Fruit fly (Drosophila melanogaster) whole organism, prepupa: ENCODE measurements around the gene cher.

Experiments
- Blimp-1 ChIP-seq: fragments of 200-800 bp; sonication (Bioruptor generic); optimal IDR thresholded peaks from 3 replicates; lab custom pipeline; 2017; ENCODE audit warnings: missing biosample characterization, missing genetic modification characterization, mild to moderate bottlenecking, moderate library complexity, missing genetic modification reagents
- CG10631 ChIP-seq: fragments of 200-800 bp; sonication (Bioruptor generic); optimal IDR thresholded peaks from 2 replicates; lab custom pipeline; 2016; ENCODE audit warnings: missing biosample characterization, missing genetic modification characterization
- CG10669 ChIP-seq: fragments of 200-800 bp; sonication (Bioruptor generic); optimal IDR thresholded peaks from 3 replicates; lab custom pipeline; 2018; ENCODE audit warnings: missing biosample characterization, mild to moderate bottlenecking, missing genetic modification characterization, moderate library complexity
- CG11762 ChIP-seq: fragments of 200-800 bp; sonication (Bioruptor generic); optimal IDR thresholded peaks from 3 replicates; lab custom pipeline; 2016; ENCODE audit warnings: missing biosample characterization, missing genetic modification characterization; ENCODE audit not compliant: insufficient read depth
- CG11902 ChIP-seq: fragments of 200-800 bp; sonication (Bioruptor generic); optimal IDR thresholded peaks from 3 replicates; lab custom pipeline; 2016; ENCODE audit warnings: missing biosample characterization, missing genetic modification characterization
- CG15336 ChIP-seq: fragments of 200-800 bp; sonication (Bioruptor generic); IDR thresholded peaks from 2 replicates; pipeline ENCODE4 v1.3.6; 2022; ENCODE audit warnings: missing biosample characterization, missing genetic modification characterization
- CG1621 ChIP-seq: fragments of 200-800 bp; sonication (Bioruptor generic); optimal IDR thresholded peaks from 3 replicates; lab custom pipeline; 2018; ENCODE audit warnings: missing biosample characterization, mild to moderate bottlenecking, missing genetic modification characterization
- CG16779 ChIP-seq: fragments of 200-800 bp; sonication (Bioruptor generic); optimal IDR thresholded peaks from 3 replicates; lab custom pipeline; 2017; ENCODE audit warnings: missing biosample characterization, mild to moderate bottlenecking, missing genetic modification characterization
- CG3032 ChIP-seq: fragments of 200-800 bp; optimal IDR thresholded peaks from 2 replicates; lab custom pipeline; 2019; ENCODE audit warnings: missing biosample characterization, mild to moderate bottlenecking, missing genetic modification characterization, moderate library complexity
- CG31627 ChIP-seq: fragments of 200-800 bp; sonication (Bioruptor generic); optimal IDR thresholded peaks from 3 replicates; lab custom pipeline; 2016; ENCODE audit warnings: missing biosample characterization, missing genetic modification characterization
- CG32006 ChIP-seq: fragments of 200-800 bp; sonication (Bioruptor generic); optimal IDR thresholded peaks from 3 replicates; lab custom pipeline; 2017; ENCODE audit warnings: missing biosample characterization, mild to moderate bottlenecking, missing genetic modification characterization
- CG34406 ChIP-seq: fragments of 200-800 bp; sonication (Bioruptor generic); optimal IDR thresholded peaks from 3 replicates; lab custom pipeline; 2016; ENCODE audit warnings: missing biosample characterization, missing genetic modification characterization
- CG3919 ChIP-seq: fragments of 200-800 bp; sonication (Bioruptor generic); optimal IDR thresholded peaks from 3 replicates; lab custom pipeline; 2016; ENCODE audit warnings: missing biosample characterization, missing genetic modification characterization
- CG6163 ChIP-seq: fragments of 200-800 bp; sonication (Bioruptor generic); IDR thresholded peaks from 3 replicates; pipeline ENCODE4 v1.3.6; 2022; ENCODE audit warnings: missing biosample characterization, missing genetic modification characterization
- CG6276 ChIP-seq: fragments of 200-800 bp; sonication (Bioruptor generic); optimal IDR thresholded peaks from 2 replicates; lab custom pipeline; 2017; ENCODE audit warnings: missing biosample characterization, mild to moderate bottlenecking, missing genetic modification characterization
- CG6792 ChIP-seq: fragments of 200-800 bp; sonication (Bioruptor generic); optimal IDR thresholded peaks from 3 replicates; lab custom pipeline; 2016; ENCODE audit warnings: missing biosample characterization, missing genetic modification characterization
- CG7368 ChIP-seq: fragments of 200-800 bp; sonication (Bioruptor generic); optimal IDR thresholded peaks from 3 replicates; lab custom pipeline; 2016; ENCODE audit warnings: missing biosample characterization, missing genetic modification characterization
- CG8119 ChIP-seq: fragments of 200-800 bp; sonication (Bioruptor generic); IDR thresholded peaks from 3 replicates; pipeline ENCODE4 v1.3.6; 2022; ENCODE audit warnings: missing biosample characterization, missing genetic modification characterization
- CG8319 ChIP-seq: fragments of 200-800 bp; sonication (Bioruptor generic); optimal IDR thresholded peaks from 3 replicates; lab custom pipeline; 2016; ENCODE audit warnings: missing biosample characterization, missing genetic modification characterization
- CG8632 ChIP-seq: fragments of 200-800 bp; sonication (Bioruptor generic); optimal IDR thresholded peaks from 3 replicates; lab custom pipeline; 2016; ENCODE audit warnings: missing biosample characterization, missing genetic modification characterization
- Eip75B ChIP-seq: fragments of 200-800 bp; sonication (Bioruptor generic); optimal IDR thresholded peaks from 3 replicates; lab custom pipeline; 2016; ENCODE audit warnings: missing biosample characterization, missing genetic modification characterization
- Eip78C ChIP-seq: fragments of 200-800 bp; sonication (Bioruptor generic); peaks from one replicate; lab custom pipeline; 2016; ENCODE audit warnings: missing biosample characterization, missing genetic modification characterization
- Ets96B ChIP-seq: fragments of 200-800 bp; optimal IDR thresholded peaks from 2 replicates; lab custom pipeline; 2019; ENCODE audit warnings: missing biosample characterization, mild to moderate bottlenecking, missing genetic modification characterization, moderate library complexity
- Hr39 ChIP-seq: fragments of 200-800 bp; sonication (Bioruptor generic); optimal IDR thresholded peaks from 2 replicates; lab custom pipeline; 2016; ENCODE audit warnings: missing biosample characterization, missing genetic modification characterization
- Hr4 ChIP-seq: fragments of 200-800 bp; sonication (Bioruptor generic); optimal IDR thresholded peaks from 3 replicates; lab custom pipeline; 2016; ENCODE audit warnings: missing biosample characterization, missing genetic modification characterization
- OdsH ChIP-seq: fragments of 200-800 bp; sonication (Bioruptor generic); optimal IDR thresholded peaks from 3 replicates; lab custom pipeline; 2016; ENCODE audit warnings: missing biosample characterization, missing genetic modification characterization
- Smox ChIP-seq: fragments of 200-800 bp; sonication (Bioruptor generic); optimal IDR thresholded peaks from 3 replicates; lab custom pipeline; 2016; ENCODE audit warnings: missing biosample characterization, missing genetic modification characterization
- Sox14 ChIP-seq: fragments of 200-800 bp; sonication (Bioruptor generic); optimal IDR thresholded peaks from 3 replicates; lab custom pipeline; 2016; ENCODE audit warnings: missing biosample characterization, missing genetic modification characterization
- Sox15 ChIP-seq: fragments of 200-800 bp; sonication (Bioruptor generic); optimal IDR thresholded peaks from 3 replicates; lab custom pipeline; 2016; ENCODE audit warnings: missing biosample characterization, missing genetic modification characterization
- acj6 ChIP-seq: fragments of 200-800 bp; sonication (Bioruptor generic); optimal IDR thresholded peaks from 3 replicates; lab custom pipeline; 2016; ENCODE audit warnings: missing biosample characterization, missing genetic modification characterization
- cyc ChIP-seq: fragments of 200-800 bp; sonication (Bioruptor generic); optimal IDR thresholded peaks from 3 replicates; lab custom pipeline; 2016; ENCODE audit warnings: missing biosample characterization, missing genetic modification characterization
- dac ChIP-seq: fragments of 200-800 bp; sonication (Bioruptor generic); optimal IDR thresholded peaks from 2 replicates; lab custom pipeline; 2017; ENCODE audit warnings: missing biosample characterization, mild to moderate bottlenecking, missing genetic modification characterization
- dsx ChIP-seq: fragments of 200-800 bp; optimal IDR thresholded peaks from 3 replicates; lab custom pipeline; 2019; ENCODE audit warnings: missing biosample characterization, mild to moderate bottlenecking, missing genetic modification characterization, moderate library complexity; ENCODE audit not compliant: poor library complexity, severe bottlenecking
- esn ChIP-seq: fragments of 200-800 bp; sonication (Bioruptor generic); optimal IDR thresholded peaks from 2 replicates; lab custom pipeline; 2016; ENCODE audit warnings: missing biosample characterization, mild to moderate bottlenecking, missing genetic modification characterization, moderate library complexity
- fd59A ChIP-seq: fragments of 200-800 bp; sonication (Bioruptor generic); optimal IDR thresholded peaks from 2 replicates; lab custom pipeline; 2017; ENCODE audit warnings: missing biosample characterization, mild to moderate bottlenecking, missing genetic modification characterization, missing genetic modification reagents
- fd85E ChIP-seq: fragments of 200-800 bp; sonication (Bioruptor generic); optimal IDR thresholded peaks from 3 replicates; lab custom pipeline; 2016; ENCODE audit warnings: missing biosample characterization, missing genetic modification characterization
- net ChIP-seq: fragments of 200-800 bp; sonication (Bioruptor generic); optimal IDR thresholded peaks from 3 replicates; lab custom pipeline; 2016; ENCODE audit warnings: missing biosample characterization, missing genetic modification characterization
- pdm3 ChIP-seq: fragments of 200-800 bp; sonication (Bioruptor generic); optimal IDR thresholded peaks from 3 replicates; lab custom pipeline; 2016; ENCODE audit warnings: missing biosample characterization, missing genetic modification characterization
- salr ChIP-seq, 2 experiments: fragments of 200-800 bp; sonication (Bioruptor generic); optimal IDR thresholded peaks; 3 replicates each; lab custom pipeline; 2016 to 2018; ENCODE audit warnings: missing biosample characterization in 2 of 2, missing genetic modification characterization in 2 of 2, mild to moderate bottlenecking in 1 of 2
- spab ChIP-seq: fragments of 200-800 bp; sonication (Bioruptor generic); optimal IDR thresholded peaks from 2 replicates; lab custom pipeline; 2017; ENCODE audit warnings: missing biosample characterization, mild to moderate bottlenecking, missing genetic modification characterization, missing genetic modification reagents
- svp ChIP-seq: fragments of 200-800 bp; sonication (Bioruptor generic); peaks from one replicate; lab custom pipeline; 2016; ENCODE audit warnings: missing biosample characterization, missing genetic modification characterization
- vri ChIP-seq: fragments of 200-800 bp; sonication (Bioruptor generic); optimal IDR thresholded peaks from 3 replicates; lab custom pipeline; 2016; ENCODE audit warnings: missing biosample characterization, mild to moderate bottlenecking, missing genetic modification characterization

The cher gene

DNA sequence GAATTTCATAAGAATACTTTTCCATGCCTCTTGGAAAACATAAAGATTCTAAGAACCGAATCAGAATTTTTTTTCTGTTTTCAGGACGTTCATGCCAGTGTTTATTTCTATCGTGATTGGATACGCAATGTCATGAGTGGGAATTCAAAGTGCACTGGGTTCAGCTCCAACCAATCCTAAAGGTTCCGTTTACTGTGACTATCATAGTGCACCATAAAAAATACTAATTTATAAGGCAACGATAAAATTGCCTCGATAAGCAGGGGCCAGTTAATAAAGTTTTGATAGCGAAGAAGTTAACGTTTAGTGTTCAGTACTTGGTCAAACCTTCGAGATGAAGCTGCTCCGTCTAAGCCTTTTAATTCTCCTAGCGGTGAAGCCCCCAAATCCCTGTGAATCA, 2.7 kb upstream of the cher start, which contains the start of gene CG31265:
Gene CG31265 (plus strand): TSS at position 301 of the 400 bp plus-strand sequence.
- TF ChIP-seq CG3032 (tag; lab: Kevin White, UChicago) (no peak), Sox14 (GFP tag; lab: Kevin White, UChicago) (no peak), CG31627 (no peak), Smox (GFP tag; lab: Kevin White, UChicago) (no peak)

DNA sequence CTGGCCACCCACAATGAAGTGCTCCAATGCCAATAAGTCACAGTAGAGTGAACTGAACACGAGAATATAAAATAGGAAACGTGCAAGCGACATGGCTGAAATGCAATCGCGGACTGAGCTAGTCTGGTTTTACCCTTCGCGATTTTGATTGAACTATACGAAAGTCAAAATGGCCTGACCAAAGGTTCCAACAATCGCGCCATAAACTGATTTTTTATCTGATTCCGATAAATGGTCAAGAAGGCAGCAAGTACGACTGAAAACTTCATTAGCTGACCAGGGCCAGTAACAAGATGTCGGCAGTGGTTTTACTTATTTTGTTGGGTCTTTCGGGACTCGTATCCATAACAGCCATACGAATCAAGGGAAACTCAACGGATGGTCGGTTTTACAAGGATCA, 1.6 kb upstream of the cher start, which contains the start of the genes CG17477 and CG31269:
Gene CG17477 (minus strand): TSS at position 101 of the 400 bp plus-strand sequence.
Gene CG31269 (plus strand): TSS at position 289 of the 400 bp plus-strand sequence.
- TF ChIP-seq CG10669 (no peak), CG32006 (GFP tag; lab: Kevin White, UChicago) (no peak), CG11902 (no peak)

DNA sequence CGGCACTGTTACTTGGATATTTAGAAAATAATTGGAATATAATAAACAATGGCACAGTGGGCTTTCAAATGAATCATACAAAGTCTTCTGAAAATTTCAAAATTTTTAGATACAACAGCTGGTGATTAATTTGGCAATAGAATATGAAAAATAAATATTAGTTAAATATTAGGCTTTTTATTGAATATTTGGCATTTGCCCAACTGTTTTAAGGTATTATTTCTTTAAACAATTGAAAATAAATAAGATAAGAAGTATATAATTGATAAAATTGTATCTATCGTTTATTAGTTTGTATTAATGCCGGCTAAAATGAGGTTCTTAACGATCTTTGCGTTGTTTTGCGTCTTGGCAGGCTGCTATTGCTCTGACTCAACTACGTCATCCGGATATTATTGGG, 1.0 kb downstream of the cher start, which contains the start of gene CG45079:
Gene CG45079 (plus strand): TSS at position 301 of the 400 bp plus-strand sequence.
- no peak for TF ChIP-seq svp (GFP tag; lab: Kevin White, UChicago)
- TF ChIP-seq CG3032 (tag; lab: Kevin White, UChicago): no peak
- TF ChIP-seq CG10631: no peak
- no peak for TF ChIP-seq Sox14 (GFP tag; lab: Kevin White, UChicago)
- no peak for TF ChIP-seq spab
- no peak for TF ChIP-seq CG8632 (GFP tag; lab: Kevin White, UChicago)
- TF ChIP-seq CG6163 (GFP tag; lab: Robert Waterston, UW): no peak
- no peak for TF ChIP-seq dac (GFP tag; lab: Kevin White, UChicago)
- no peak for TF ChIP-seq CG34406 (GFP tag; lab: Kevin White, UChicago)
- no peak for TF ChIP-seq cyc
- TF ChIP-seq CG10669: no peak
- no peak for TF ChIP-seq CG11902
- no peak for TF ChIP-seq Eip78C (GFP tag; lab: Kevin White, UChicago)
- TF ChIP-seq CG11762 (GFP tag; lab: Kevin White, UChicago): no peak
- TF ChIP-seq Blimp-1: no peak
- no peak for TF ChIP-seq Sox15 (GFP tag; lab: Kevin White, UChicago)

DNA sequence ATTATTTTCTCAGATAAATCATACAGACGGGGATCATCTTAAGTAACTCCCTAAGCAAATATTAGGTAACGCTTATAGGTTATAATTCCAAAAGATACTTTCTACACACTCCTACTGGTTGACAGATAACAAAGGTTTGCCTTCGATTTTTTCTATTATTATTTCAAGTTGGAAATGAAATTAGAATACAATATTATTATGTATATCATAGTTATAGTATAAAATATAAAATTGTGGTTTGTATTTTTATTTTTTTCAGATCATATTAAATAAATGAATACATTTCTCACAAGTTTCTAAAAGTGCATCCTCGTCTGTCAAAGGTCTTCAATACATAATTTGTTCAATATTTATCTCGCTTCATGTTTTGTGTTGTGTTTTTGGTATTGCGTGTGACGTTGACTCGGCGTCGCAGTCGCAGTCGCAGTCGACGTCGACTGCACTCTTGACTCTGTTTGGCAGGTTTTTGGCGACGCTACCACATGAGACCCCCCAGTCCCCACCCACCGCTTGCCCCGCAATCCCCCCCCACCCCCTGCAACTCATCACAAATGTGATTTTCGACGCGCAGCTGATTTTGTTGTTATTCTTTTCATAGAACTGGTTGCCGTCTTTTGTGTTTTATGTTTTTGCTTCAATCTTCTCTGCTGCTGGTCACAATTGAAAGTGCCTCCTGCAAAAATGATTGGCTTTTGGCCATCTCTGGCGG, 2.2 kb downstream of the cher start:
- TF ChIP-seq dsx (no peak), Eip78C (GFP tag; lab: Kevin White, UChicago) (no peak), CG10631 (peak; percentile 6), CG7368 (no peak), CG11902 (no peak), fd85E (GFP tag; lab: Kevin White, UChicago) (no peak), acj6 (GFP tag; lab: Kevin White, UChicago) (peak; percentile 49), net (GFP tag; lab: Kevin White, UChicago) (peak; percentile 13), Sox15 (GFP tag; lab: Kevin White, UChicago) (no peak), Eip75B (GFP tag; lab: Kevin White, UChicago) (no peak), CG11762 (GFP tag; lab: Kevin White, UChicago) (no peak), Ets96B (tag; lab: Kevin White, UChicago) (no peak), spab (no peak), pdm3 (GFP tag; lab: Kevin White, UChicago) (no peak), Hr4 (peak; percentile 29), vri (GFP tag; lab: Kevin White, UChicago) (peak; percentile 46), svp (GFP tag; lab: Kevin White, UChicago) (peak; percentile 88), CG34406 (GFP tag; lab: Kevin White, UChicago) (peak; percentile 64), salr (GFP tag; optimal IDR thresholded peaks at IDR 0.05; lab: Kevin White, UChicago) (no peak), CG16779 (no peak), CG31627 (peak; percentile 22), CG3919 (no peak), CG15336 (peak; percentile 58), CG8119 (peak; percentile 61; the same call in 2 of the 3 replicates), OdsH (GFP tag; lab: Kevin White, UChicago) (peak; percentile 33), CG8319 (no peak), CG6792 (peak; percentile 40), fd59A (GFP tag; lab: Kevin White, UChicago) (no peak), Sox14 (GFP tag; lab: Kevin White, UChicago) (peak; percentile 15), esn (GFP tag; lab: Kevin White, UChicago) (no peak), Hr39 (peak; percentile 35), CG6276 (GFP tag; lab: Kevin White, UChicago) (peak; percentile 25), CG1621 (tag; lab: Kevin White, UChicago) (no peak), Blimp-1 (peak; percentile 27)
